Worm (Caenorhabditis elegans) whole organism, late embryonic: ENCODE results near the gene dhp-2.

Experiments
- C08G9.2 ChIP-seq: sonication (generic microtip); optimal IDR thresholded peaks from 2 replicates; lab custom pipeline; 2016; ENCODE audit warnings: mild to moderate bottlenecking, missing genetic modification characterization, moderate library complexity, missing compliant biosample characterization
- C38D4.7 ChIP-seq: fragments of 200-800 bp; sonication (Bioruptor generic); optimal IDR thresholded peaks from 2 replicates; lab custom pipeline; 2018; ENCODE audit warnings: mild to moderate bottlenecking, missing genetic modification characterization, moderate library complexity, missing compliant biosample characterization
- T23F11.4 ChIP-seq: fragments of 200-800 bp; sonication (Bioruptor generic); optimal IDR thresholded peaks from 2 replicates; lab custom pipeline; 2018; ENCODE audit warnings: mild to moderate bottlenecking, missing genetic modification characterization, missing compliant biosample characterization
- ahr-1 ChIP-seq: sonication (generic microtip); optimal IDR thresholded peaks from 2 replicates; lab custom pipeline; 2016; ENCODE audit warnings: missing genetic modification characterization, missing compliant biosample characterization
- ama-1 ChIP-seq: fragments of 150-350 bp; optimal IDR thresholded peaks from 2 replicates; lab custom pipeline; 2014
- ceh-24 ChIP-seq: sonication (generic microtip); optimal IDR thresholded peaks from 2 replicates; lab custom pipeline; 2016; ENCODE audit warnings: mild to moderate bottlenecking, missing genetic modification characterization, missing compliant biosample characterization
- ceh-31 ChIP-seq: sonication (generic microtip); optimal IDR thresholded peaks from 2 replicates; lab custom pipeline; 2016; ENCODE audit warnings: missing genetic modification characterization, missing compliant biosample characterization
- ceh-34 ChIP-seq: sonication (generic microtip); optimal IDR thresholded peaks from 2 replicates; lab custom pipeline; 2016; ENCODE audit warnings: mild to moderate bottlenecking, missing genetic modification characterization, missing compliant biosample characterization
- ceh-48 ChIP-seq: sonication (generic microtip); optimal IDR thresholded peaks from 2 replicates; lab custom pipeline; 2016; ENCODE audit warnings: missing genetic modification characterization, inconsistent platforms, missing compliant biosample characterization
- dmd-4 ChIP-seq: sonication (generic microtip); optimal IDR thresholded peaks from 2 replicates; lab custom pipeline; 2016; ENCODE audit warnings: borderline replicate concordance, missing genetic modification characterization, missing compliant biosample characterization
- elt-2 ChIP-seq: sonication (generic microtip); optimal IDR thresholded peaks from 2 replicates; lab custom pipeline; 2016; ENCODE audit warnings: missing genetic modification reagents, missing genetic modification characterization, missing compliant biosample characterization
- elt-4 ChIP-seq: sonication (generic microtip); optimal IDR thresholded peaks from 2 replicates; lab custom pipeline; 2016; ENCODE audit warnings: missing genetic modification characterization, missing compliant biosample characterization
- fax-1 ChIP-seq: sonication (generic microtip); optimal IDR thresholded peaks from 2 replicates; lab custom pipeline; 2016; ENCODE audit warnings: missing genotype, missing genetic modification characterization, missing compliant biosample characterization
- fkh-6 ChIP-seq: sonication (generic microtip); optimal IDR thresholded peaks from 2 replicates; lab custom pipeline; 2016; ENCODE audit warnings: missing genetic modification characterization, missing compliant biosample characterization
- gmeb-2 ChIP-seq: sonication (generic microtip); optimal IDR thresholded peaks from 2 replicates; lab custom pipeline; 2016; ENCODE audit warnings: missing genetic modification characterization, inconsistent platforms, missing compliant biosample characterization
- hlh-15 ChIP-seq: sonication (generic microtip); optimal IDR thresholded peaks from 2 replicates; lab custom pipeline; 2016; ENCODE audit warnings: missing genetic modification characterization, missing compliant biosample characterization
- hlh-30 ChIP-seq: sonication (generic microtip); optimal IDR thresholded peaks from 2 replicates; lab custom pipeline; 2017; ENCODE audit warnings: antibody characterized with exemption, missing genetic modification characterization, missing compliant biosample characterization; ENCODE audit not compliant: insufficient read depth
- madf-2 ChIP-seq: sonication (generic microtip); optimal IDR thresholded peaks from 2 replicates; lab custom pipeline; 2017; ENCODE audit warnings: missing genetic modification characterization, missing compliant biosample characterization
- mec-3 ChIP-seq: sonication (generic microtip); optimal IDR thresholded peaks from 2 replicates; lab custom pipeline; 2016; ENCODE audit warnings: borderline replicate concordance, missing genetic modification characterization, missing compliant biosample characterization
- pag-3 ChIP-seq: sonication (generic microtip); optimal IDR thresholded peaks from 2 replicates; lab custom pipeline; 2016; ENCODE audit warnings: missing compliant biosample characterization, missing genetic modification characterization, borderline replicate concordance
- pat-9 ChIP-seq: fragments of 200-800 bp; sonication (Bioruptor generic); optimal IDR thresholded peaks from 2 replicates; lab custom pipeline; 2018; ENCODE audit warnings: mild to moderate bottlenecking, missing genetic modification characterization, moderate library complexity, missing compliant biosample characterization
- pax-1 ChIP-seq: fragments of 150-350 bp; optimal IDR thresholded peaks from 2 replicates; lab custom pipeline; 2014; ENCODE audit warnings: missing biosample characterization, missing genetic modification characterization
- pha-2 ChIP-seq: sonication (generic microtip); optimal IDR thresholded peaks from 2 replicates; lab custom pipeline; 2017; ENCODE audit warnings: mild to moderate bottlenecking, missing genetic modification characterization, missing compliant biosample characterization
- pha-4 ChIP-seq: fragments of 150-350 bp; optimal IDR thresholded peaks from 2 replicates; lab custom pipeline; 2018; ENCODE audit warnings: missing biosample characterization, missing genetic modification reagents, missing genetic modification characterization
- ref-2 ChIP-seq: sonication (generic microtip); optimal IDR thresholded peaks from 2 replicates; lab custom pipeline; 2016; ENCODE audit warnings: missing genetic modification characterization, missing compliant biosample characterization
- sox-4 ChIP-seq: sonication (generic microtip); optimal IDR thresholded peaks from 2 replicates; lab custom pipeline; 2017; ENCODE audit warnings: mild to moderate bottlenecking, missing genetic modification characterization, inconsistent platforms, missing compliant biosample characterization
- syd-9 ChIP-seq: sonication (generic microtip); optimal IDR thresholded peaks from 2 replicates; lab custom pipeline; 2016; ENCODE audit warnings: mild to moderate bottlenecking, missing genetic modification characterization, moderate library complexity, missing compliant biosample characterization
- ttx-3 ChIP-seq: sonication (generic microtip); optimal IDR thresholded peaks from 2 replicates; lab custom pipeline; 2016; ENCODE audit warnings: missing genetic modification reagents, missing genetic modification characterization, missing compliant biosample characterization
- unc-55 ChIP-seq: sonication (generic microtip); optimal IDR thresholded peaks from 2 replicates; lab custom pipeline; 2017; ENCODE audit warnings: missing biosample characterization, missing genetic modification reagents, missing genetic modification characterization
- unc-86 ChIP-seq: sonication (generic microtip); optimal IDR thresholded peaks from 2 replicates; lab custom pipeline; 2016; ENCODE audit warnings: missing genetic modification characterization, missing compliant biosample characterization
- zip-5 ChIP-seq: sonication (generic microtip); optimal IDR thresholded peaks from 2 replicates; lab custom pipeline; 2016; ENCODE audit warnings: missing genetic modification characterization, missing compliant biosample characterization

The dhp-2 gene

ce11 chrIV:9994895-9995394 is 17.0 kb downstream of the dhp-2 start, which contains the start of gene uba-1:
Gene uba-1 (minus strand): TSS chrIV:9994945.
- TF ChIP-seq mec-3 (tag; lab: Kevin White, UChicago) (no peak), ceh-31 (tag; lab: Kevin White, UChicago) (no peak), unc-55 (GFP tag; lab: Kevin White, UChicago) (no peak), ceh-34 (tag; lab: Kevin White, UChicago) (no peak)

ce11 chrIV:9998487-9999218 is 20.7 kb downstream of the dhp-2 start, which contains the start of gene pyp-1:
Gene pyp-1 (minus strand): TSS chrIV:9998925.
- TF ChIP-seq elt-2: peak; percentile 6
- TF ChIP-seq syd-9 (tag; lab: Kevin White, UChicago): no peak
- TF ChIP-seq, all 69 proteins: peak for 1

- TF ChIP-seq fkh-6 (tag; lab: Kevin White, UChicago) (no peak), C08G9.2 (tag; lab: Kevin White, UChicago) (no peak)
These were observed 23.8 kb downstream of the dhp-2 start, which contains the start of gene C47E12.3 for ce11 chrIV:10001748-10002147. Gene C47E12.3 (minus strand): TSS chrIV:10001848.

- TF ChIP-seq ceh-48 (no peak), T23F11.4 (GFP tag; lab: Kevin White, UChicago) (no peak), hlh-30 (tag; lab: Kevin White, UChicago) (no peak), ceh-31 (tag; lab: Kevin White, UChicago) (no peak), fax-1 (no peak), unc-55 (GFP tag; lab: Kevin White, UChicago) (no peak), pag-3 (tag; lab: Kevin White, UChicago) (no peak), elt-2 (no peak), pha-4 (tag; lab: Kevin White, UChicago) (no peak), pax-1 (tag; lab: Kevin White, UChicago) (no peak), pat-9 (tag; lab: Kevin White, UChicago) (no peak), ceh-34 (tag; lab: Kevin White, UChicago) (no peak), pha-2 (tag; lab: Kevin White, UChicago) (no peak), gmeb-2 (tag; lab: Kevin White, UChicago) (no peak), ahr-1 (tag; lab: Kevin White, UChicago) (no peak), elt-4 (no peak), dmd-4 (tag; lab: Kevin White, UChicago) (no peak), sox-4 (no peak), zip-5 (tag; lab: Kevin White, UChicago) (no peak), madf-2 (tag; lab: Kevin White, UChicago) (no peak)
These were observed 25.4 kb downstream of the dhp-2 start, which contains the start of the genes C47E12.2 and sars-1 for ce11 chrIV:10003372-10003771. Gene C47E12.2 (minus strand): TSS chrIV:10003502. Gene sars-1 (plus strand): TSS chrIV:10003726.

ce11 chrIV:10006792-10007191 is 28.9 kb downstream of the dhp-2 start, which contains the start of gene C47E12.13:
Gene C47E12.13 (minus strand): TSS chrIV:10006892.
- TF ChIP-seq unc-86 (tag; lab: Kevin White, UChicago) (no peak), ceh-24 (tag; lab: Kevin White, UChicago) (no peak), sox-4 (no peak), ama-1 (no peak), ceh-34 (tag; lab: Kevin White, UChicago) (no peak), ceh-31 (tag; lab: Kevin White, UChicago) (no peak), ttx-3 (tag; lab: Kevin White, UChicago) (no peak), unc-55 (GFP tag; lab: Kevin White, UChicago) (no peak), hlh-15 (no peak), C38D4.7 (GFP tag; lab: Kevin White, UChicago) (no peak), ref-2 (no peak)
- TF ChIP-seq, all 69 proteins: peak for 0
